Fruit fly (Drosophila melanogaster) whole organism, pupa: ENCODE results near the gene sdt.

ENCODE experiments used
- CG10348 ChIP-seq: fragments of 200-800 bp; sonication (Bioruptor generic); IDR thresholded peaks from 2 replicates; pipeline ENCODE4 v1.3.6; 2022; ENCODE audit warnings: missing biosample characterization, missing genetic modification characterization
- CG12605 ChIP-seq: fragments of 200-800 bp; sonication (Bioruptor generic); IDR thresholded peaks from 2 replicates; pipeline ENCODE4 v1.3.6; 2022; ENCODE audit warnings: missing biosample characterization, missing genetic modification characterization
- CG13204 ChIP-seq: fragments of 200-800 bp; sonication (Bioruptor generic); optimal IDR thresholded peaks from 2 replicates; lab custom pipeline; 2018; ENCODE audit warnings: missing biosample characterization, mild to moderate bottlenecking, missing genetic modification characterization, moderate library complexity
- CG14655 ChIP-seq: fragments of 200-800 bp; sonication (Bioruptor generic); optimal IDR thresholded peaks from 3 replicates; lab custom pipeline; 2017; ENCODE audit warnings: mild to moderate bottlenecking, missing biosample characterization, missing genetic modification reagents, missing genetic modification characterization
- CG15710 ChIP-seq: fragments of 200-800 bp; sonication (Bioruptor generic); optimal IDR thresholded peaks from 2 replicates; lab custom pipeline; 2018; ENCODE audit warnings: missing biosample characterization, mild to moderate bottlenecking, missing genetic modification characterization, moderate library complexity
- CG17806 ChIP-seq: fragments of 200-800 bp; sonication (Bioruptor generic); optimal IDR thresholded peaks from 2 replicates; lab custom pipeline; 2018; ENCODE audit warnings: missing biosample characterization, mild to moderate bottlenecking, missing genetic modification characterization, moderate library complexity
- CG32121 ChIP-seq: fragments of 200-800 bp; sonication (Bioruptor generic); IDR thresholded peaks from 2 replicates; pipeline ENCODE4 v1.3.6; 2022; ENCODE audit warnings: missing biosample characterization, missing genetic modification characterization
- CG34367 ChIP-seq: fragments of 200-800 bp; sonication (Bioruptor generic); optimal IDR thresholded peaks from 2 replicates; lab custom pipeline; 2018; ENCODE audit warnings: missing biosample characterization, mild to moderate bottlenecking, missing genetic modification characterization
- CG4496 ChIP-seq: fragments of 200-800 bp; sonication (Bioruptor generic); IDR thresholded peaks from 3 replicates; pipeline ENCODE4 v1.3.6; 2022; ENCODE audit warnings: missing biosample characterization, missing genetic modification characterization
- CG8159 ChIP-seq: fragments of 200-800 bp; sonication (Bioruptor generic); optimal IDR thresholded peaks from 3 replicates; lab custom pipeline; 2018; ENCODE audit warnings: missing biosample characterization, mild to moderate bottlenecking, missing genetic modification characterization, moderate library complexity
- CG8301 ChIP-seq: fragments of 200-800 bp; sonication (Bioruptor generic); optimal IDR thresholded peaks from 2 replicates; lab custom pipeline; 2018; ENCODE audit warnings: missing biosample characterization, mild to moderate bottlenecking, missing genetic modification characterization
- CG9948 ChIP-seq: fragments of 200-800 bp; sonication (Bioruptor generic); optimal IDR thresholded peaks from 2 replicates; lab custom pipeline; 2018; ENCODE audit warnings: missing biosample characterization, mild to moderate bottlenecking, missing genetic modification characterization, moderate library complexity
- D1 ChIP-seq: fragments of 200-800 bp; sonication (Bioruptor generic); optimal IDR thresholded peaks from 2 replicates; lab custom pipeline; 2018; ENCODE audit warnings: missing biosample characterization, mild to moderate bottlenecking, missing genetic modification characterization, moderate library complexity
- EcR ChIP-seq: fragments of 200-800 bp; sonication (Bioruptor generic); optimal IDR thresholded peaks from 3 replicates; lab custom pipeline; 2019; ENCODE audit warnings: missing biosample characterization, missing genetic modification characterization, mild to moderate bottlenecking, moderate library complexity, missing genetic modification reagents
- Ets98B ChIP-seq: fragments of 200-800 bp; sonication (Bioruptor generic); IDR thresholded peaks from 2 replicates; pipeline ENCODE4 v1.3.6; 2022; ENCODE audit warnings: missing biosample characterization, missing genetic modification characterization
- Pif1A ChIP-seq: fragments of 200-800 bp; sonication (Bioruptor generic); optimal IDR thresholded peaks from 3 replicates; lab custom pipeline; 2016; ENCODE audit warnings: missing biosample characterization, missing genetic modification characterization
- Pif1B ChIP-seq: fragments of 200-800 bp; sonication (Bioruptor generic); optimal IDR thresholded peaks from 3 replicates; lab custom pipeline; 2016; ENCODE audit warnings: missing biosample characterization, missing genetic modification characterization
- Snoo ChIP-seq: fragments of 200-800 bp; sonication (Bioruptor generic); optimal IDR thresholded peaks from 3 replicates; lab custom pipeline; 2017; ENCODE audit warnings: missing biosample characterization, mild to moderate bottlenecking, missing genetic modification characterization, inconsistent platforms
- fd96Ca ChIP-seq: fragments of 200-800 bp; sonication (Bioruptor generic); IDR thresholded peaks from 3 replicates; pipeline ENCODE4 v1.3.6; 2022; ENCODE audit warnings: missing biosample characterization, missing genetic modification characterization
- gl ChIP-seq: fragments of 200-800 bp; sonication (Bioruptor generic); optimal IDR thresholded peaks from 2 replicates; lab custom pipeline; 2018; ENCODE audit warnings: missing biosample characterization, mild to moderate bottlenecking, missing genetic modification characterization
- rn ChIP-seq: fragments of 200-800 bp; sonication (Bioruptor generic); IDR thresholded peaks from 2 replicates; pipeline ENCODE4 v1.3.6; 2022; ENCODE audit warnings: missing biosample characterization, missing genetic modification characterization

sdt gene

DNA sequence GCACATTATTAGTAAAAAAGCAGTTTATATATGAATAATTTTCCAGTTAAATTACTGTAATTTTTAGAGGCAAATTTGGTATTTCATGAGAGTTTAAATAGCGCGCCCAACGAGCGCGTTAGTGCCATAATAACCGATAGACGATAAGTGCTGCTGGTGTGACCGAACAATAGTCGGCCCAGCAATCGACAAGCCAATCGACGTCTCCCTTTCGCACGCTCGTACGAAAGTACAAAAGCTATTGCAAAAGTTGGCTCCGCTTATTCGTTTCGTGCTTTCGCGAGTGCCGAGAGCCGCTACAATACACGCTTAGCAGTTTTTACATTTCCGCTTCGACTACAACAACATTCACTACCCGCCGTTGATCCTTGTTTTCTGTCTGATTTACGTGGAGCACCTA, 63.9 kb downstream of the sdt start, which contains the start of gene Trxr1:
Gene Trxr1 (plus strand): TSS at position 231 of the 400 bp plus-strand sequence.
- TF ChIP-seq CG4496 (0 out of 3 replicates have a peak, but pooled peaks have one; percentile 50), Pif1B (no peak), fd96Ca (GFP tag; lab: Robert Waterston, UW) (no peak), CG9948 (tag; lab: Kevin White, UChicago) (no peak), CG10348 (GFP tag; lab: Robert Waterston, UW) (no peak), CG13204 (no peak), CG8159 (tag; lab: Kevin White, UChicago) (peak; percentile 16), Snoo (tag; lab: Kevin White, UChicago) (no peak), CG15710 (peak; percentile 5)

DNA sequence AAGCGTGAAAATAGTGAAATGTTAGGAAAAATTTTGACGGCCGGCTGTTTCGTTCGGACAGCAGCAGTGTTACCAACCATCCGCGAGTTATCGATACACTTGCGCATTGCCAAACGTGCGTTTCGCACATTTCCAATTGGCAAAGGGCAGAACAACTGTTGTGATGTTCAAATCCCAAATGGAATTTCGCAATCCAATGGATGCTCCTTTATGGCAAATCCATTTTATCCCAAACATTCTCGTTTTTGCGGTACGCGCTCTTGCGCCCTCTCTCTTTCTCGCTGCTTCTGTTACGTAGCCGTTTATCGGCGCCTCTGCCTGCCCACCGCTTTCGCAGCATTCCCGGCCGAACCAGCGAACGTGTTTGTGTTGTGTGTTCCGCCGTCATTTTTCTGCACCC, 64.9 kb downstream of the sdt start:
- TF ChIP-seq CG13204 (no peak), CG17806 (tag; lab: Kevin White, UChicago) (no peak), D1 (tag; lab: Kevin White, UChicago) (no peak), CG4496 (no peak)

DNA sequence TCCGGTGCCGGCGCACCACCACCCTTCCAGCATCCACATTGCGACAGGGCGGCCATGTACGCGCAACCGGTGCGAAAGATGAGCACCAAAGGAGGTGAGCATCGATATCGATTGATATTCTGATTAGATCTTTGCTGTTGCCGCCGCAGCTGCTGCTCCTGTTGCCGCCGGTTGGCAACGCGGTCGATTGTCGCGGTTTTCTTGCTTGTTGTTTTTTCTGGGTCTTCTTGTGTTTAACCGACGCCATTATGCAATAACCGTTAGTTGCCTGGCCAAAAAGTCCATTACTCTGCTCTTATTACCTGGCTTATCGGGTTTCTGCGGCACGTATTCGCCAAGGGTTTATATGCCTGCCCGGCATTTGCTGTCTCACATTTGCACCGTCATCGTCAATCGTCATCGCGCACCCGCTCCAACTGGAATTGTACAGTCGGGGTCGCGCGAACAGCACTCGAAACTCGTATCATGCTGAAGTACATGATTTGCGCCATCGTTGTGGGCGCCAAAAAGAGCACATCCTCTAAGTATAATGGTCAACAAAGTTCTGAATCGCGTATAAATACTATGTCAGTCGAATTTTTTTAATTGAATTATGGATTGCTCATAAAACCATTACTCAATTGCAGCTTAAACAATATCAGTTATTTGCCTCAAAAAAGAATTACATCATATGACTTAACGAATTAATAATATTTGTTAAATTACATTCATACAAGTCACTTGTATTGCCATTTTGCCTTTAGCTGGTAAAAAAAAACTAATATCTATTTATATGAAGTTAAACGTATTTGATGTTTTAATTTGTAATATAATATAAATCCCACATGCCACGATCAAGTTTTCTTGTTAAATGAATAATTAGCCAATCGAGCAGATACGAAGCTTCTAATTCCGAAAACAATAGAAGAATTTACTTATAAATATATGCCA, 65.9 kb downstream of the sdt start, which contains the start of gene sni:
Gene sni (minus strand): TSS at position 51 of the 930 bp plus-strand sequence.
- peak; percentile 41; the same call in 1 of the 2 replicates for TF ChIP-seq CG32121 (GFP tag; lab: Robert Waterston, UW)
- no peak for TF ChIP-seq CG10348 (GFP tag; lab: Robert Waterston, UW)
- peak; percentile 39 for TF ChIP-seq CG8301
- peak; percentile 39 for TF ChIP-seq CG8159 (tag; lab: Kevin White, UChicago)
- TF ChIP-seq CG34367 (tag; lab: Kevin White, UChicago) = peak; percentile 4
- no peak for TF ChIP-seq rn
- TF ChIP-seq Snoo (tag; lab: Kevin White, UChicago) = peak; percentile 29
- TF ChIP-seq CG13204 = no peak
- TF ChIP-seq CG17806 (tag; lab: Kevin White, UChicago) = peak; percentile 29
- TF ChIP-seq CG14655 (GFP tag; lab: Kevin White, UChicago) = no peak
- TF ChIP-seq Pif1B = no peak
- TF ChIP-seq fd96Ca (GFP tag; lab: Robert Waterston, UW) = peak; percentile 11; the same call in 1 of the 3 replicates
- peak; percentile 20 for TF ChIP-seq CG15710
- TF ChIP-seq CG4496 = 0 out of 3 replicates have a peak, but pooled peaks have one; percentile 43
- no peak for TF ChIP-seq D1 (tag; lab: Kevin White, UChicago)
- TF ChIP-seq CG9948 (tag; lab: Kevin White, UChicago) = peak; percentile 40
- peak; percentile 25; the same call in 1 of the 2 replicates for TF ChIP-seq CG12605 (GFP tag; lab: Robert Waterston, UW)
- TF ChIP-seq gl (tag; lab: Kevin White, UChicago) = peak; percentile 14
- peak; percentile 46 for TF ChIP-seq Pif1A
- no peak for TF ChIP-seq EcR
- TF ChIP-seq Ets98B (GFP tag; lab: Robert Waterston, UW) = peak; percentile 46

DNA sequence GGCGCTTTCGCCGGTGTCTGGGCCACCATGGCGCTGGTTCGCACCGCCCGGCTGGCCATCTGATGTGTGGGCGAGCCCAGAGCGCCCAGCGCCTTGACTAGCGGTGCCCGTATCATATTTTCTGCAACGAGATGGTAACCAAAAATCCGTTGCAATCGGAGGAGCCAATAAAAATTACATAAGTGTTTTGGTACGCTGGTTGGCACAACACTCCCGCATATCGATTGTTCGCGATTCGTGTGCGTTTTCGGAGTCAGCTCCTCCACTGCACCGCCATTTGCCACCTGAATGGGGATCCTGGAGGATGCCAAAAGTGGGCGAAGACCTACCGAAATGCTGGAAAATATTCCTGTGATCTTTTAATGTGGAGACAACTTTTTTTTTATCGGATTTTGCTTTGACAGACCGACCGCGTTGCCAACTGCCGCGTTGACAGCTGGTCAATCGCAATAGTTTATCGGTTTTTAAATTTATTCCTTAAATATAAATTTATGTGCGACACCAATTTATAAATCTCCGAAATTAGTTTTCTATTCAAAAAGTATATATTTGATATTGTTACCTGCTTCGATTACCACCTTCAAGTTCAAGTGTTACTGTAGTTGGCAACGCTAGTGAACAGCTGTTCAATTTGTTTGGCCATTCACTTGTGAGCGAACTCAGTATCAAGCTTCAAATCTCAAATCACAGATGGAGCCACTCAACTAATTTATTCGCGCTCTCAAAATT, 73.1 kb downstream of the sdt start, which contains the start of gene ND-75:
Gene ND-75 (minus strand): TSS at position 420 of the 729 bp plus-strand sequence.
- TF ChIP-seq CG8159 (tag; lab: Kevin White, UChicago) = no peak
- TF ChIP-seq EcR = no peak
- no peak for TF ChIP-seq CG15710
- no peak for TF ChIP-seq CG10348 (GFP tag; lab: Robert Waterston, UW)
- no peak for TF ChIP-seq D1 (tag; lab: Kevin White, UChicago)
- no peak for TF ChIP-seq Pif1B
- no peak for TF ChIP-seq CG8301
- TF ChIP-seq CG4496 = no peak
- no peak for TF ChIP-seq CG12605 (GFP tag; lab: Robert Waterston, UW)
- no peak for TF ChIP-seq Snoo (tag; lab: Kevin White, UChicago)
- TF ChIP-seq CG14655 (GFP tag; lab: Kevin White, UChicago) = no peak
- no peak for TF ChIP-seq fd96Ca (GFP tag; lab: Robert Waterston, UW)
- no peak for TF ChIP-seq CG32121 (GFP tag; lab: Robert Waterston, UW)
- TF ChIP-seq Pif1A = no peak

DNA sequence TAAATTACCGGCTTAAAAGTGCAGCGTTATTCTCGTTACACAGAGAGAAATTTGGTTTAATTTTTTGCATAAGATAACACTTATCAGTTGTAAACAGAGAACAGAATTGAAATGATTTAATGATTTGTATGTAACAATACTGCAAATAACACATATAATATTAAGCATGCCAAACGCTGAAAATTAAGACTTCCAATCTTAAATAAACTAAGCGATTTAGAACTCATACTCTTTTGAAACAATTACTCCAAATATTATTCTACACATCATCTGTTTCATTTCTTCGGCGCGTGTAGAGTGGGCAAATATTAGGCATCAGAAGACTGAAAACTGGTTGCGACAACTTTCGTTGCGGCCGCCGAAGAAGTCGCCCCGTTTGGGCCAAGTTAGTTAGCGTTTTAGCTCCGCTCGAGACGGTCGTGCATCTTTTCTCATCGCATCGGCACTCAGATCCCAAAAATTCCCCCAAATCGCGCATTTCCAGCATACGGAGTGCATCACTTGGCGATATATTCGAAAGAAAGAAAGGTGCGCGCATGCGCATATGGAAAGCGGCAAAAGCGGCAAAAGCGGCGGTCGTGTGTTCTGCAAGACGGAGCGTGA, 74.0 kb downstream of the sdt start, which contains the start of gene CG1632:
Gene CG1632 (plus strand): TSS at position 387 of the 603 bp plus-strand sequence.
- TF ChIP-seq CG15710 (peak; percentile 74), Pif1B (peak; percentile 76), CG14655 (GFP tag; lab: Kevin White, UChicago) (peak; percentile 94), fd96Ca (GFP tag; lab: Robert Waterston, UW) (peak; percentile 64; the same call in 2 of the 3 replicates), gl (tag; lab: Kevin White, UChicago) (peak; percentile 55), CG13204 (peak; percentile 36), CG32121 (GFP tag; lab: Robert Waterston, UW) (peak; percentile 69), D1 (tag; lab: Kevin White, UChicago) (no peak), CG4496 (peak; percentile 82), CG12605 (GFP tag; lab: Robert Waterston, UW) (peak; percentile 79), CG8301 (peak; percentile 93), rn (0 out of 2 replicates have a peak, but pooled peaks have one; percentile 28), Snoo (tag; lab: Kevin White, UChicago) (peak; percentile 77), CG9948 (tag; lab: Kevin White, UChicago) (peak; percentile 84), Pif1A (peak; percentile 81), EcR (no peak), Ets98B (GFP tag; lab: Robert Waterston, UW) (peak; percentile 67), CG17806 (tag; lab: Kevin White, UChicago) (peak; percentile 83), CG8159 (tag; lab: Kevin White, UChicago) (peak; percentile 78), CG10348 (GFP tag; lab: Robert Waterston, UW) (no peak), CG34367 (tag; lab: Kevin White, UChicago) (peak; percentile 77)
- TF ChIP-seq, all 21 proteins: peak for 18
